In the genomic region with DNA sequence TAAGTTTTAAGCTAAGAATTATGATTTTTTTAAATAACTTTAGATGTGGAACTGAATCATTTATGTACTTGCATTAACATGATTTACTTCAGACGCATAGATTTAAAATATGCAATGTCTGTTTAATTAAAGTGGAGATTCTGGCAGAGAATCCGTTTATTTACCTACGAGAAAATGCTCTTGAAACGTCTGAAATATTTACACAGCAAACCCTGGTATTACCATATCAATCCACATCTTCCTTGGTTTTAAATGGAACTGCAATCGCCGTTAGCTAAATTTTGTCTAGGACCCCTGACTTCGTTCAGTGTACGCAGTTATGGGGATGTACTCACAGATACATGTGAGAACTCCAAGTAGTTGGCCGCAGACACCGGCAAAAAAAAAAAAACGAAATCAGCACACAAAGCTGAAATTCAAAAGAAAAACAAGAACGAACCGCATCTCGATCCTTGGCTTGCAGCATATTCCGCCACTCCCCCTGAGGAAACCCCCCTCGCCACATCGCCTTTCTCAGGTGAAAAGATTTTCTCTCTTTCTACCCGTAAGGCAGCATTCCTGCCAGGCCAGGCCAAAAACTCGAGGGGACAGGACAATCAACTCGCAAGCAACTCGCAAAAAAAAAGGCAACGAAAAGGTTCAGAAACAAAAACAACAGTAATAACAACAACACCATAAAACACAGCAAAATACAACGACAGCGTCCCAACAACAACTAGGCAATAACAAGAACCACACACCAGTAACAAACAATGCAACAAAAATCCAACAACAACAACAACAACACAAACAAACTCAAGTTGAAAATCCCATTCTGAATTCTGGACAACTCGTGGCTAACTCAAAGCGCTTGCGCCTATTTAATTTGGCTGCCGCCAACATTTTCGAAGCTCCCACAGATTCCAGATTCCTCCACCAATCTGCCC, we compare ENCODE assay signal across 2 fruit fly cellular contexts.
TF ChIP-seq lines count a peak whose summit lies in the region.

No protein-coding gene starts in this region.

TF ChIP-seq in whole organism, embryonic, 481 proteins besides CTCF, POLR2A, EP300 and RAD21 (continued from another document):
- TF ChIP-seq shn (GFP tag; optimal IDR thresholded peaks at IDR 0.05; lab: Kevin White, UChicago), result no peak
- no peak for TF ChIP-seq Elba2 (GFP tag; optimal IDR thresholded peaks at IDR 0.05; lab: Kevin White, UChicago)
- TF ChIP-seq bowl (GFP tag; IDR thresholded peaks at IDR 0.05; lab: Robert Waterston, UW), result no peak
- no peak for TF ChIP-seq so (GFP tag; IDR thresholded peaks at IDR 0.05; lab: Robert Waterston, UW)
- peak; percentile 71 for TF ChIP-seq sens (GFP tag; lab: Kevin White, UChicago)
- no peak for TF ChIP-seq sc (optimal IDR thresholded peaks at IDR 0.05; lab: Kevin White, UChicago)
- no peak for TF ChIP-seq sc (GFP tag; optimal IDR thresholded peaks at IDR 0.05; lab: Kevin White, UChicago)
- TF ChIP-seq br (optimal IDR thresholded peaks at IDR 0.05; lab: Kevin White, UChicago), result no peak
- TF ChIP-seq cwo (GFP tag; optimal IDR thresholded peaks at IDR 0.05; lab: Kevin White, UChicago), result no peak
- TF ChIP-seq CG10267 (tag; optimal IDR thresholded peaks at IDR 0.05; lab: Kevin White, UChicago), result no peak
- TF ChIP-seq bsh (GFP tag; optimal IDR thresholded peaks at IDR 0.05; lab: Kevin White, UChicago), result peak in 1 of 2 experiments; percentile 87
- TF ChIP-seq corto (GFP tag; optimal IDR thresholded peaks at IDR 0.05; lab: Kevin White, UChicago), result peak; percentile 20
- TF ChIP-seq CG17385 (GFP tag; optimal IDR thresholded peaks at IDR 0.05; lab: Kevin White, UChicago), result no peak
- no peak for TF ChIP-seq MBD-R2 (GFP tag; IDR thresholded peaks at IDR 0.05; lab: Robert Waterston, UW)
- TF ChIP-seq gt (GFP tag; IDR thresholded peaks at IDR 0.05; lab: Robert Waterston, UW), result no peak

TF ChIP-seq in whole organism, prepupa, 60 proteins besides CTCF, POLR2A, EP300 and RAD21 (continued from another document):
- TF ChIP-seq Sox102F (GFP tag; optimal IDR thresholded peaks at IDR 0.05; lab: Kevin White, UChicago) (peak; percentile 90), ss (GFP tag; optimal IDR thresholded peaks at IDR 0.05; lab: Kevin White, UChicago) (peak; percentile 66 to 86), Ets96B (tag; optimal IDR thresholded peaks at IDR 0.05; lab: Kevin White, UChicago) (peak; percentile 81), dac (GFP tag; optimal IDR thresholded peaks at IDR 0.05; lab: Kevin White, UChicago) (peak; percentile 37), CG10631 (GFP tag; optimal IDR thresholded peaks at IDR 0.05; lab: Kevin White, UChicago) (peak; percentile 86), Hr38 (GFP tag; optimal IDR thresholded peaks at IDR 0.05; lab: Kevin White, UChicago) (no peak), CG8119 (GFP tag; IDR thresholded peaks at IDR 0.05; lab: Robert Waterston, UW) (peak; percentile 64; the same call in 2 of the 3 replicates), CG4318 (GFP tag; optimal IDR thresholded peaks at IDR 0.05; lab: Kevin White, UChicago) (peak; percentile 77), CG11902 (GFP tag; optimal IDR thresholded peaks at IDR 0.05; lab: Kevin White, UChicago) (peak; percentile 64), salr (GFP tag; optimal IDR thresholded peaks at IDR 0.05; lab: Kevin White, UChicago) (peak; percentile 70 to 90)
